Worm (Caenorhabditis elegans): ENCODE data around the gene T23D5.8.
"Not testable (repeated sequence)": the region's sequence is repeated elsewhere in the genome, so short reads cannot be mapped to it uniquely, and the experiment has no call there.

DNA sequence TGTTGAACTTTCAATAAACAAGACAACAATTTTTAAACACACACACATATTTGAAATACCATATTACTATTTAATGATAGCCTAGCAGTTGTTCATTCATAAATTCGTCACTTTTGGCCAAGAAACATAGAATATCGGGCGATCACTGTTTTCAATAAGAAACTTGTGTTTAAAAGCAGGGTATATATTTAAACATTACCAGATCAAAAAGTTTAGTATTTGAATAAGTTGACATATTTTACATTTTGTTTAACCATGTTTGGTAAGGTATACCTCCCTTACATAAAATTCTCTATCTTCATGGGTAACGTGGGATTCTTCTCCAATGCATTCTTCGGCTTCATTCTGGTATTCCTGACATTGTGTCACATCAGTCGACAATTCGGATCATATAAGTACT lies 6.5 kb upstream of the T23D5.8 start, which contains the start of gene str-8:
- TF ChIP-seq pha-4 (GFP tag; IDR thresholded peaks at IDR 0.05); pha-4 (tag; optimal IDR thresholded peaks at IDR 0.05); unc-62 (GFP tag; optimal IDR thresholded peaks at IDR 0.05 in 1 of 2); unc-62 (tag; optimal IDR thresholded peaks at IDR 0.05); pqm-1 (tag; optimal IDR thresholded peaks at IDR 0.05); dmd-9 (GFP tag; IDR thresholded peaks at IDR 0.05); rbr-2 (tag; optimal IDR thresholded peaks at IDR 0.05); nhr-76 (tag; optimal IDR thresholded peaks at IDR 0.05); nhr-77 (tag; optimal IDR thresholded peaks at IDR 0.05): not testable (repeated sequence)
